Worm (Caenorhabditis elegans) whole organism, L4 larva: Measurements from ENCODE around the gene Y51H7C.12.

ENCODE experiments used
- F49E8.2 ChIP-seq: sonication (generic microtip); optimal IDR thresholded peaks from 2 replicates; lab custom pipeline; 2016; ENCODE audit warnings: missing compliant biosample characterization, mild to moderate bottlenecking, missing genetic modification characterization, borderline replicate concordance
- ceh-82 ChIP-seq: sonication (generic microtip); optimal IDR thresholded peaks from 2 replicates; lab custom pipeline; 2017; ENCODE audit warnings: missing biosample characterization, missing genetic modification characterization
- nhr-11 ChIP-seq: fragments of 150-350 bp; optimal IDR thresholded peaks from 2 replicates; lab custom pipeline; 2014; ENCODE audit warnings: missing biosample characterization, missing genetic modification characterization
- unc-62 ChIP-seq, 3 experiments: fragments of 150-350 bp in 1 of 3; sonication (generic microtip); optimal IDR thresholded peaks in 2 of 3; peaks in 1 of 3; 1 replicate in 1 of 3; 2 replicates in 2 of 3; lab custom pipeline; 2014 to 2017; ENCODE audit warnings: missing biosample characterization in 3 of 3, missing genetic modification characterization in 3 of 3, missing genetic modification reagents in 3 of 3, missing genotype in 1 of 3

DNA sequence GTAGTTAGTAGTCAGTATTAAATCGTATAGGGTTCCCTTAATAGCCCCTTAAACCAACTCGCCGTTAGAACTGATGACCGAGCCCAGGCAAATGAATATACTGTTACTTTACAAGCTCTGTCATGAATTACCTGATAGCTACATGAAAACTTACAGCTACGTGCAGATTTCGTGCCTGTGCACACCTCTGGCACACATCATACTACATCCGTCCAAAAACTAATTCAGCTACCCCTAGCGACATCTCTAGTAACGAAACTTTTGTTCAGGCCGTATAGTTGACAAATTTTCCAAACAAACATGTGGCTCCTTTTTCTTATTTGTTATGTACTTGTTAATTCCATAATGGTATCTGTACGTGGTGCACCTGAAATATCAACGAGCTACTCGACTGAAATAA is 46.4 kb downstream of the Y51H7C.12 start, which contains the start of gene F54D12.1:
- TF ChIP-seq ceh-82 (tag; lab: Kevin White, UChicago) (no peak), nhr-11 (tag; lab: Kevin White, UChicago) (no peak), unc-62 (GFP tag; optimal IDR thresholded peaks at IDR 0.05 in 1 of 2; lab: Kevin White, UChicago) (no peak), unc-62 (tag; optimal IDR thresholded peaks at IDR 0.05; lab: Kevin White, UChicago) (no peak), F49E8.2 (tag; lab: Kevin White, UChicago) (no peak)
